Fruit fly (Drosophila melanogaster) S2 (cell line): ENCODE data around the gene verm.

ENCODE experiments used
- CG8478 ChIP-seq: fragments of >200 bp; optimal IDR thresholded peaks from 2 replicates; lab custom pipeline; 2018
- CTCF ChIP-seq, 2 experiments: fragments of >200 bp; optimal IDR thresholded peaks; 2 replicates each; lab custom pipeline; 2018

- no peak for TF ChIP-seq CTCF (optimal IDR thresholded peaks at IDR 0.05; lab: Kevin White, UChicago)
- no peak for TF ChIP-seq CG8478 (lab: Kevin White, UChicago)
Measured at dm6 chr3L:19683520-19683919, 11.5 kb downstream of the verm start.
